Worm (Caenorhabditis elegans) whole organism, L3 larva: ENCODE measurements around the gene Y116A8C.19.

Experiments
- R02D3.7 ChIP-seq: fragments of 150-350 bp; optimal IDR thresholded peaks from 2 replicates; lab custom pipeline; 2014; ENCODE audit warnings: missing biosample characterization, missing genetic modification characterization
- ama-1 ChIP-seq: fragments of 150-350 bp; optimal IDR thresholded peaks from 2 replicates; lab custom pipeline; 2018
- ceh-16 ChIP-seq: sonication (generic microtip); optimal IDR thresholded peaks from 2 replicates; lab custom pipeline; 2017; ENCODE audit warnings: missing biosample characterization, missing genetic modification characterization
- ceh-28 ChIP-seq: fragments of 150-350 bp; optimal IDR thresholded peaks from 2 replicates; lab custom pipeline; 2014; ENCODE audit warnings: missing biosample characterization, missing genetic modification reagents, missing genetic modification characterization
- ceh-82 ChIP-seq: fragments of 150-350 bp; optimal IDR thresholded peaks from 2 replicates; lab custom pipeline; 2014; ENCODE audit warnings: missing biosample characterization, missing genetic modification characterization
- daf-12 ChIP-seq: fragments of 150-350 bp; optimal IDR thresholded peaks from 2 replicates; lab custom pipeline; 2014; ENCODE audit warnings: missing biosample characterization, missing genetic modification reagents, missing genetic modification characterization
- egl-5 ChIP-seq: fragments of 150-350 bp; optimal IDR thresholded peaks from 2 replicates; lab custom pipeline; 2017; ENCODE audit warnings: missing biosample characterization, missing genetic modification reagents, missing genetic modification characterization, inconsistent platforms
- elt-1 ChIP-seq: fragments of 150-350 bp; optimal IDR thresholded peaks from 2 replicates; lab custom pipeline; 2014; ENCODE audit warnings: missing biosample characterization, missing genetic modification characterization
- elt-3 ChIP-seq, 3 experiments: fragments of 150-350 bp in 1 of 3; sonication (generic microtip) in 2 of 3; optimal IDR thresholded peaks; 2 replicates in 2 of 3; 4 replicates in 1 of 3; lab custom pipeline; 2014 to 2017; ENCODE audit warnings: missing biosample characterization in 3 of 3, missing genetic modification characterization in 3 of 3
- eor-1 ChIP-seq, 2 experiments: fragments of 150-350 bp; optimal IDR thresholded peaks; 2 replicates each; lab custom pipeline; 2014 to 2018; ENCODE audit warnings: missing biosample characterization in 2 of 2, missing genetic modification characterization in 2 of 2
- fkh-2 ChIP-seq: fragments of 150-350 bp; optimal IDR thresholded peaks from 2 replicates; lab custom pipeline; 2014; ENCODE audit warnings: missing biosample characterization, missing genetic modification reagents, missing genetic modification characterization
- fos-1 ChIP-seq: fragments of 150-350 bp; optimal IDR thresholded peaks from 2 replicates; lab custom pipeline; 2014; ENCODE audit warnings: missing biosample characterization, missing genetic modification characterization
- hmg-11 ChIP-seq: sonication (generic microtip); optimal IDR thresholded peaks from 2 replicates; lab custom pipeline; 2016; ENCODE audit warnings: missing genetic modification characterization, missing compliant biosample characterization
- jun-1 ChIP-seq: fragments of 150-350 bp; optimal IDR thresholded peaks from 2 replicates; lab custom pipeline; 2014; ENCODE audit warnings: missing biosample characterization, missing genetic modification reagents, missing genetic modification characterization
- lin-15B ChIP-seq: fragments of 150-350 bp; optimal IDR thresholded peaks from 2 replicates; lab custom pipeline; 2014; ENCODE audit warnings: missing biosample characterization, missing genetic modification characterization
- lin-39 ChIP-seq: fragments of 150-350 bp; optimal IDR thresholded peaks from 2 replicates; lab custom pipeline; 2018; ENCODE audit warnings: missing biosample characterization, missing genetic modification reagents, missing genetic modification characterization
- mml-1 ChIP-seq: fragments of 150-350 bp; sonication (generic microtip); optimal IDR thresholded peaks from 3 replicates; lab custom pipeline; 2014; ENCODE audit warnings: missing biosample characterization, missing genetic modification characterization
- nfya-1 ChIP-seq: sonication (generic microtip); optimal IDR thresholded peaks from 2 replicates; lab custom pipeline; 2017; ENCODE audit warnings: missing genetic modification characterization, mild to moderate bottlenecking, missing compliant biosample characterization, antibody characterized with exemption, moderate library complexity; ENCODE audit not compliant: insufficient read depth
- nhr-11 ChIP-seq: fragments of 150-350 bp; optimal IDR thresholded peaks from 2 replicates; lab custom pipeline; 2014; ENCODE audit warnings: missing biosample characterization, missing genetic modification characterization
- nhr-12 ChIP-seq: fragments of 150-350 bp; optimal IDR thresholded peaks from 2 replicates; lab custom pipeline; 2014; ENCODE audit warnings: missing biosample characterization, missing genetic modification characterization
- nhr-23 ChIP-seq: fragments of 150-350 bp; optimal IDR thresholded peaks from 2 replicates; lab custom pipeline; 2014; ENCODE audit warnings: missing biosample characterization, missing genetic modification reagents, missing genetic modification characterization
- nhr-25 ChIP-seq: sonication (generic microtip); optimal IDR thresholded peaks from 2 replicates; lab custom pipeline; 2017; ENCODE audit warnings: missing biosample characterization, missing genetic modification characterization
- nhr-28 ChIP-seq: fragments of 150-350 bp; optimal IDR thresholded peaks from 2 replicates; lab custom pipeline; 2014; ENCODE audit warnings: missing biosample characterization, missing genetic modification characterization
- nhr-43 ChIP-seq: sonication (generic microtip); optimal IDR thresholded peaks from 2 replicates; lab custom pipeline; 2016; ENCODE audit warnings: mild to moderate bottlenecking, missing genetic modification characterization, missing compliant biosample characterization; ENCODE audit not compliant: poor library complexity, severe bottlenecking
- nhr-67 ChIP-seq: fragments of 150-350 bp; optimal IDR thresholded peaks from 2 replicates; lab custom pipeline; 2014; ENCODE audit warnings: missing biosample characterization, missing genetic modification characterization
- nhr-76 ChIP-seq: fragments of 150-350 bp; sonication (generic microtip); optimal IDR thresholded peaks from 5 replicates; lab custom pipeline; 2014; ENCODE audit warnings: missing biosample characterization, missing genetic modification characterization
- pha-4 ChIP-seq: fragments of 150-350 bp; optimal IDR thresholded peaks from 2 replicates; lab custom pipeline; 2014; ENCODE audit warnings: missing biosample characterization, missing genetic modification reagents, missing genetic modification characterization
- pqm-1 ChIP-seq: fragments of 150-350 bp; optimal IDR thresholded peaks from 2 replicates; lab custom pipeline; 2017; ENCODE audit warnings: missing biosample characterization, missing genetic modification characterization, inconsistent platforms
- sea-2 ChIP-seq: fragments of 150-350 bp; sonication (generic microtip); optimal IDR thresholded peaks from 4 replicates; lab custom pipeline; 2014; ENCODE audit warnings: missing biosample characterization, missing genetic modification reagents, missing genetic modification characterization
- skn-1 ChIP-seq: fragments of 150-350 bp; optimal IDR thresholded peaks from 2 replicates; lab custom pipeline; 2014; ENCODE audit warnings: missing biosample characterization, missing genetic modification characterization
- snpc-4 ChIP-seq: fragments of 150-350 bp; optimal IDR thresholded peaks from 2 replicates; lab custom pipeline; 2014; ENCODE audit warnings: missing biosample characterization, missing genetic modification characterization
- tbx-2 ChIP-seq: sonication (generic microtip); optimal IDR thresholded peaks from 2 replicates; lab custom pipeline; 2016; ENCODE audit warnings: mild to moderate bottlenecking, missing genetic modification characterization, missing compliant biosample characterization
- unc-39 ChIP-seq: sonication (generic microtip); optimal IDR thresholded peaks from 4 replicates; lab custom pipeline; 2017; ENCODE audit warnings: missing biosample characterization, missing genetic modification characterization
- zag-1 ChIP-seq: fragments of 150-350 bp; optimal IDR thresholded peaks from 2 replicates; lab custom pipeline; 2014; ENCODE audit warnings: missing biosample characterization, missing genetic modification characterization
- ztf-4 ChIP-seq: fragments of 150-350 bp; optimal IDR thresholded peaks from 2 replicates; lab custom pipeline; 2014; ENCODE audit warnings: missing biosample characterization, missing genetic modification characterization

Y116A8C.19 gene

DNA sequence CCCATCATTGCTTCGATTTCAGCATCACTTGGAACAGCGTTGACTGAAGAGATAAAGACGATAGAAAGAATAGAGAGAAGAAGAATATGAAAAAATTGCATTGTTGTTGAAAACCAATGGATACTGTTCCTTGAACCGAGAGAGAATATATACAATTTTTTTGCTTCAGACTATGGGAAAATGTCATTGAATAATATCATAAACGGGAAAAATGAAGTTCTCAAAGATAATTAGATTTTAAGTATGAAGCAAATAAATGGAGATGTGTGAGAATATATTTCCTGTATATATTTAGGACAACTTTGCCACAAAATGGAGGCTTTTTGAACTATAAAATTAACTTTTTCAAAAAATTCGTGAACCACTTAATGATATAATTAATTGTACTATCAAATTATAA lies 18.6 kb upstream of the Y116A8C.19 start, which contains the start of gene Y116A8C.44:
TSS of gene Y116A8C.44 (minus strand) at position 101 of the 400 bp plus-strand sequence.
- TF ChIP-seq fos-1 (tag; lab: Kevin White, UChicago) (no peak), lin-39 (no peak), hmg-11 (tag; lab: Kevin White, UChicago) (no peak), skn-1 (no peak), ceh-16 (tag; lab: Kevin White, UChicago) (no peak), eor-1 (tag; optimal IDR thresholded peaks at IDR 0.05; lab: Kevin White, UChicago) (no peak), R02D3.7 (tag; lab: Kevin White, UChicago) (no peak), fkh-2 (no peak), elt-1 (tag; lab: Kevin White, UChicago) (no peak), egl-5 (tag; lab: Kevin White, UChicago) (no peak), ceh-28 (tag; lab: Kevin White, UChicago) (no peak), daf-12 (tag; lab: Kevin White, UChicago) (no peak), elt-3 (tag; optimal IDR thresholded peaks at IDR 0.05; lab: Kevin White, UChicago) (no peak), pqm-1 (tag; lab: Kevin White, UChicago) (no peak), lin-15B (tag; lab: Kevin White, UChicago) (no peak), nhr-67 (tag; lab: Kevin White, UChicago) (no peak), nhr-23 (tag; lab: Kevin White, UChicago) (no peak), nhr-43 (tag; lab: Kevin White, UChicago) (no peak), snpc-4 (tag; lab: Kevin White, UChicago) (no peak), jun-1 (tag; lab: Kevin White, UChicago) (no peak)

DNA sequence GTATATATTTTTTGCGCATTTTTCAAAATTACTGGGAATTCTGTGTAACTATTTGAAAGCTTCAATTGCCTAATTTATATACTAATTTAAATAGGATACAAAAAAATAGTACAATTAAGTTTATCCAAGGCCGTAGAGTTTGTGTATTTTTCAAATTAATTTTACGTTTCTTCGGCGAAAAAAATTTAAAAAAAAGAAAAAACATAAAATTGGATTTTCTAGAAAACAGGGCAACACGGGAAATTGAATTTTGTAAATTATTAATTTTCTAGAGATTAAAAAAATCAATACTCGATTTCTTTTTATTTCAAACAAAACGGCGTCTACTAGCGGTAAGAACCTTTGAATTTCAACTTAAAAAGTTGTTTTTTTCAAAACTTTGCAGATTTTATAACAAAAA lies 13.8 kb upstream of the Y116A8C.19 start, which contains the start of gene Y116A8C.23:
TSS of gene Y116A8C.23 (plus strand) at position 301 of the 400 bp plus-strand sequence.
- no peak for TF ChIP-seq egl-5 (tag; lab: Kevin White, UChicago)
- no peak for TF ChIP-seq nhr-67 (tag; lab: Kevin White, UChicago)
- TF ChIP-seq ama-1: no peak
- TF ChIP-seq nhr-11 (tag; lab: Kevin White, UChicago): no peak
- TF ChIP-seq nhr-25: no peak
- TF ChIP-seq nhr-43 (tag; lab: Kevin White, UChicago): no peak
- no peak for TF ChIP-seq nhr-23 (tag; lab: Kevin White, UChicago)
- no peak for TF ChIP-seq sea-2
- no peak for TF ChIP-seq nhr-28
- TF ChIP-seq nfya-1: no peak
- no peak for TF ChIP-seq nhr-12 (tag; lab: Kevin White, UChicago)
- no peak for TF ChIP-seq elt-1 (tag; lab: Kevin White, UChicago)
- TF ChIP-seq nhr-76 (tag; lab: Kevin White, UChicago): no peak
- TF ChIP-seq mml-1 (tag; lab: Kevin White, UChicago): no peak
- TF ChIP-seq ceh-82: no peak
- TF ChIP-seq unc-39 (tag; lab: Kevin White, UChicago): no peak
- TF ChIP-seq fos-1 (tag; lab: Kevin White, UChicago): no peak
- no peak for TF ChIP-seq ceh-16 (tag; lab: Kevin White, UChicago)
- no peak for TF ChIP-seq tbx-2
- no peak for TF ChIP-seq jun-1 (tag; lab: Kevin White, UChicago)

- no peak for TF ChIP-seq pha-4 (tag; lab: Kevin White, UChicago)
- TF ChIP-seq R02D3.7 (tag; lab: Kevin White, UChicago): no peak
- no peak for TF ChIP-seq egl-5 (tag; lab: Kevin White, UChicago)
- TF ChIP-seq ztf-4 (tag; lab: Kevin White, UChicago): no peak
- no peak for TF ChIP-seq nhr-76 (tag; lab: Kevin White, UChicago)
- no peak for TF ChIP-seq ceh-82
These were observed 8.8 kb upstream of the Y116A8C.19 start, which contains the start of gene athp-3 for ce11 chrIV:17048257-17048656. TSS of gene athp-3 (minus strand) at chrIV:17048357.

DNA sequence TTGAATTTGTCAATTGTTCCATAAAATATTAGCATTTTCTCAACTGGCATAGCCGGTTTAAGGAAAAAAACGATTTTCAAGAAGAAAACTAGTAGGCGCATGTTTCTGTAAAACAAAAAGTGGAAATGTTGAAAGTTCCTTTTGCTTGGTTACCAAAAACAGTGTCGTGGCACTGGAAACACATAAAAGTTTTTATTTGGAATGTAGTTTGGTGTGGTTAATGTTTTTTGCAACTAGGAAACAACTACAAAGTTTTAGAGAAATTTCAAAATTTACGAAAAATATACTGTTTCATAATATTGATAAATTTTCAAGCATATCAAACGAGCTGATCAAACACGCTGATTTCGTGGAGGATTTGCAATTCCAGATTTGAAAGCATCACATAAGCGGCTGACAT lies 6.2 kb upstream of the Y116A8C.19 start, which contains the start of gene clec-195:
TSS of gene clec-195 (minus strand) at position 101 of the 400 bp plus-strand sequence.
- TF ChIP-seq fos-1 (tag; lab: Kevin White, UChicago) (no peak), R02D3.7 (tag; lab: Kevin White, UChicago) (no peak)

DNA sequence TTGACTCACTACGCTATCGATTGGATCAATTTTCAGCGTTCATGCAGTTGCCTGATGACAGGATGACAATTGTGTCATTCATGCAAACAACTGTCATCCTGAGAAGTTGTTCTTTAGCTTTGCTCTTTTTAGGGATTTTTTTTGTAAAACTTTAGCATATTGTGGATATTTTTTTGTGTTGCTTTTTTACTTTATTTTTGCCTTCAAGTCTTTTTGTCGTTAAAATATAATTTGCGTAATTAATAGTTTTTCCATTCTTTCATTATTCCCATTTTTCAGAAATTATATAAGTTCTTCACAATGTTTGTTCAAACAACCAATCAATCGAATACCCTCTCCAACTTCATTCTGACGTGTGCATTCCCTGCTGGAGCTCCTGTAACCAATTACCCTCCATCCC lies 1.2 kb upstream of the Y116A8C.19 start, which contains the start of gene Y116A8C.20:
TSS of gene Y116A8C.20 (plus strand) at position 301 of the 400 bp plus-strand sequence.
- TF ChIP-seq tbx-2 (no peak), zag-1 (tag; lab: Kevin White, UChicago) (no peak), hmg-11 (tag; lab: Kevin White, UChicago) (no peak), nhr-28 (no peak)
- TF ChIP-seq, all 47 proteins: peak for 0
